Worm (Caenorhabditis elegans) whole organism, L4/young adult: ENCODE measurements around the gene srj-8.

ENCODE experiments used
- W03F9.2 ChIP-seq: fragments of 150-350 bp; optimal IDR thresholded peaks from 2 replicates; lab custom pipeline; 2014; ENCODE audit warnings: missing biosample characterization, missing genetic modification characterization
- dao-5 ChIP-seq: sonication (generic microtip); optimal IDR thresholded peaks from 2 replicates; lab custom pipeline; 2016; ENCODE audit warnings: missing genotype, missing genetic modification characterization, moderate library complexity, missing compliant biosample characterization
- him-1 ChIP-seq: sonication (generic microtip); optimal IDR thresholded peaks from 2 replicates; lab custom pipeline; 2016; ENCODE audit warnings: missing genotype, missing genetic modification reagents, missing genetic modification characterization, missing compliant biosample characterization

Gene srj-8

DNA sequence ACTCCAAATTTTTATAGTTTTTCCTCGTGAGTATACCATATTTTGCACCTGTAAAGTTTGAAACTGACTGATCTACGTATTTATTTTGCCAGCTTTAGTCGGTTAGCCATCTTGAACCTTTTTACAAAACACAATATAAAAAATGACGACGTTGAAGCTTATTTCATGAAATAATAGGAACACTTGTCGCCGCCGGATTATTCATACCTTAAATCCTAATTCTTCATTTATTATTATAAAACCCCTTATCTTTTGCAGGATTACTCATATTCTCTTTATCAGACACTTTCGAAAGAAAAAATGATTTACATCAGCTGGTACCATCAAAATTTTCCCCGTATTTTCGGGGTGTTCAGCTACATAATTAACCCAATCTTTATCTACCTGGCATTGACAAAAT is at the start of gene srj-8:
Gene srj-8 (plus strand): TSS at position 301 of the 400 bp plus-strand sequence.
- TF ChIP-seq W03F9.2 (no peak), dao-5 (tag; lab: Kevin White, UChicago) (no peak), him-1 (no peak)

DNA sequence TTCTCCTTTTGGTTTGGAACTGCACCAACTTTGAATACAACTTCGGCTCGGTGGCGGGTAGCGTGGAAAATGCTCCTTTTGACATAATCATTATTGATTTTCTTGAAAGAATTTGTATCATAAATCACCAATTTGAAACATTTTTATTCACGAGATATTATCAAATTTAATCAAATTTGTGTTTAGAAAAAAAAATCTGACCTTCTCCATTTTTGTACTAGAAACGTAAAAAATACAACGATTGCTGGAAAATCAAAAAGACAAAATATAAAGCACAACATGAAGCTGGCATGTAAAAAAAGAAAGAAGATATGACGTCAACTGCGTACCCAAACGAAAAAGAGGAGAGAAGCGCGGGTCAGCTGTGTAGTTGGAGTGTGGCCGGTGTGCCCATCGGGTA is 47.3 kb upstream of the srj-8 start, which contains the start of gene K08D9.4:
Gene K08D9.4 (minus strand): TSS at position 101 of the 400 bp plus-strand sequence.
- TF ChIP-seq W03F9.2 (no peak), dao-5 (tag; lab: Kevin White, UChicago) (no peak), him-1 (no peak)

DNA sequence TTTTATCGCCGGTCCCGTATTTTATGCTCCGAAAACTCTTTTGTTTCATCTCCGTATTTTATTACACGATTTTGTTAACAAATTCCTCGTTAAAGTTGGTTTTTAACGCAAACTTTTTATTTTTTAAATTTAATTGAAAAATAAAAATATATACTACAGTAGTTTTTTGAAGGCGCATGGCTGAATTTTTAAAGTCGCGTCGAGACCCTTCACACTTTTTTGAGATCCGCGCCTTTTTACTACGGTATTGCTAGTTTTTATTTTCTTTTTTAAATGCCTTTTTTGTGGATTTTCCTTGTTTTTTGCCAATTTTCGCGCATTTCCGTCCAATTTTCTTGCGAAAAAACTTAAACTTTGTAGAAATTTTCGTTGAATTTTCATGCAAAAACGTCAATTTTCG is 43.2 kb upstream of the srj-8 start:
- no peak for TF ChIP-seq W03F9.2
- TF ChIP-seq dao-5 (tag; lab: Kevin White, UChicago): no peak
- no peak for TF ChIP-seq him-1

DNA sequence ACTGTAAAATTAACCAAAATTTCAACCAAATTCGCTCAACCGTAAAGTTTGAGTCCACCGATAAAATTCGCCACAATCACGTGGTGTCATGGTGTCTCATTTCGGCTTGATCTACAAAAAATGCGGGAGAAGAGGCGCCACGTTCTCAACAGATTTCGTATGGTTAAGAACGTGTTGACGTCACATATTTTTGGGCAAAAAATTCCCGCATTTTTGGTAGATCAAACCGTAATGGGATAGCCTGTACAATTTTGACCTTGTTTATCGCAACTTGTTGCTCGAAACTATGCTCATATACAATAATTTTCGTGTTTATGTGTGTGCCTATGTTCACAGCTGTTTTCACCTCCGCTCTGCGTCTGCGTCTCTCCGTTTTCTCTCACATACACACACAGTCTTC is 38.7 kb upstream of the srj-8 start:
- TF ChIP-seq W03F9.2 (no peak), him-1 (no peak), dao-5 (tag; lab: Kevin White, UChicago) (no peak)

DNA sequence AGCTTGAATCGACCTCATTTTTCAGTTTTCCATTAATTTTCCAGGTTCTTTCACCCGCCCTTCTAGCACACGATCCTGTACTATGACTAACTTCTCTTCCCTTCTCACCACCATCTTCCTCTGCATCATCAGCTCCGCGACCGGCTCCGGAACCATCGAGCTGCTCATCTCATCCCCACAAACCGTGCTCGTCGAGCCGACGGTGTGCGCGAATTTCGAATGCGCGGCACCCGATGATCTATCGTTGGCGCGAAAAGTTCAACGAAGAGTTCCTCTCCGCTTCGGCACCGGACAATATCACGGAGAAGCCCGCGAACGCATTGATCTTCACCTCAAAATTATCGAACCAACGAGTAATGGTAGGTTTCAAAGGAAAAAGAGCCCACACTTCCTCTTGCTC is 37.5 kb upstream of the srj-8 start, which contains the start of gene apx-1:
Gene apx-1 (plus strand): TSS at position 50 of the 400 bp plus-strand sequence.
- no peak for TF ChIP-seq dao-5 (tag; lab: Kevin White, UChicago)
- no peak for TF ChIP-seq him-1
- TF ChIP-seq W03F9.2: no peak

DNA sequence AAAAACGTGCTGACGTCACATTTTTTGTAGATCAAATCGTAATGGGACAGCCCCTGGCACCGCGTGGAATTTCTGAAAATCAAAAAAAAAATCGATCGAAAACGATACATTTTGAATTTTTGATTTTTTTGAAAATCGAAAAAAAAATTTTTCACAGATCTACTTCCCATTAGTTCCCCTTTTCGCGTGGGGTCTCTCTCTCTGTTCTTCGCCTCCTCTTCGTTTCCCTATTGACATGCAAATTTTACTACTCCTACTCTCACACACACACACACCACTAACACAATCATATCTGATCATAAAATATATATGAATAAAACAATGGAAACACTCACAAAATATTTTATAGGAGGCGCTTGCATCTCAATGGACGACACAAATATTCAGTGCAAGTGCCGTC is 29.0 kb upstream of the srj-8 start:
- TF ChIP-seq dao-5 (tag; lab: Kevin White, UChicago) (no peak), him-1 (no peak), W03F9.2 (no peak)

DNA sequence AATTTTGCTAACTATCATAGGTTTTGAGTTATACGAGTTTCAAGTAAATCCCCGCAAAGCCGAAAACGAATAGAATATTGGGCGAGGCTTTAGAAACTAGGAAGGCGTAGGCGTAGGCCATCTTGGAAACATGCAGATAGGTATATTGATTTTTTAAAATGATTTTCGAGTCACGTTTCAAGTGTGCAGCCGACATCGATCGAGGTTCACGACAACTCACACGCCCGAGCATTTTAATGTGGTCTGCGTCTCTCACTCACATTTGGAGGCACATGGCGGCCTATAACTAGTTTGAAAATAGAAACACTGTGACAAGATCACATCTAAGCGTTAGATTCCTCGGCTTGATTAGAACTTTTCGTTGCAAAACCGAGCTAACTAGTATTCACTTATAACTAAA is 20.2 kb upstream of the srj-8 start, which contains the start of gene K08D9.2:
Gene K08D9.2 (plus strand): TSS at position 301 of the 400 bp plus-strand sequence.
- TF ChIP-seq W03F9.2 (no peak), dao-5 (tag; lab: Kevin White, UChicago) (no peak), him-1 (no peak)

DNA sequence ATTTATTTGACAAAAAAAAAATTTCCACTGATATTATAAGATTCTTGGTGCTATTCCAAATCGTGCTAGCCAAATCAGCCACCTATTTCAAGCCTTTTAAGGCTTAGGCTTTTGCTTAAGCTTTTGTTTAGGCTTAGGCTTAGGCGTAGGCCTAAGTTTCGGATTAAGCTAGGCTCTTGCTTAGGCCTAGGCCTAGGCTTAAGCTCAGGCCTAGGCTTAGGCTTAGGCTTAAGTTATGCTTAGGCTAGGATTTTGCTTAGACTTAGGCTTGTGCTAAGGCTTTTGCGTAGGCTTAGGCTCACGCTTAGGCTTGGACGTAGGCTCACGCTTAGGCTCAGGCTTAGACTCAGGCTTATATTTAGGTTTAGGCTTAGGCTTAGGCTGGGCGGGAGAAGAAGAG is 17.5 kb upstream of the srj-8 start:
- no peak for TF ChIP-seq him-1

DNA sequence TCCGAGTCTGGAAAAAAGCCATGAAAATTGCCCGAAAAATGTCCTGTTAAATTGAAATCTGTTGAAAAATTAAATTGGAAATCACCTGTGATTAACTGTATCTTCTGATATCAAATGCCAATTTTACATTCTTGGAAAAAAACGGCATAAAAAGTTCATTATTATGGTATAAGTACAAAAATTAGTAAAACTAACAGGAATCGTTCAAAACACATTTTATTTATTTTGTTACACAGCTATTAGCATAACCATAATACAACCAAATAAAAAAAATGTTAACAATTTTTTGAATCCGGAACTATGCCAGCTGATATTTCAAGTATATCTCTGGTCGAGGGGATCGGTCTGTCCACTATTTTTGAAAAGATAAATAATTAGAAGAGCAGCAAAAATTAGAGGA is 17.0 kb upstream of the srj-8 start, which contains the start of gene K08D9.10:
Gene K08D9.10 (plus strand): TSS at position 301 of the 400 bp plus-strand sequence.
- no peak for TF ChIP-seq him-1
- no peak for TF ChIP-seq dao-5 (tag; lab: Kevin White, UChicago)
- no peak for TF ChIP-seq W03F9.2

DNA sequence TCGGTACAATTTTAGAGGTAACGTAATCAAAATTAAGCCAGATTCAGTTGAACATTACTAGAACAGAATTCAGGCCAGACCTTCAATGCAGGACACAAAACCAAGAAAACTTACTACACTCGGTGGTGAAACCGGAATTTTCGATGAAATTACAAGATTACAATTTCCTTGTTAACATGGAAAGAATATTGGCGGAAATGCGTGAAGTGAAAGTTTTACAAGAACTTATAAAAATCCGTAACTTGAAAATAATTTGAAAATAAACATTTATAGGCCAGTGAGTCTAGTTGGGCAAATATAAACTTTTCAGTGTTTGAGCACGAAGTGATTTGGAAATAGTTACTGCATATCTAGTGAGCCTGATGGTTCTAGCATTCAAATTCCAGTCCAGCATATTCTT is 12.7 kb upstream of the srj-8 start, which contains the start of gene K08D9.6:
Gene K08D9.6 (minus strand): TSS at position 101 of the 400 bp plus-strand sequence.
- TF ChIP-seq dao-5 (tag; lab: Kevin White, UChicago) (no peak), W03F9.2 (no peak), him-1 (no peak)

DNA sequence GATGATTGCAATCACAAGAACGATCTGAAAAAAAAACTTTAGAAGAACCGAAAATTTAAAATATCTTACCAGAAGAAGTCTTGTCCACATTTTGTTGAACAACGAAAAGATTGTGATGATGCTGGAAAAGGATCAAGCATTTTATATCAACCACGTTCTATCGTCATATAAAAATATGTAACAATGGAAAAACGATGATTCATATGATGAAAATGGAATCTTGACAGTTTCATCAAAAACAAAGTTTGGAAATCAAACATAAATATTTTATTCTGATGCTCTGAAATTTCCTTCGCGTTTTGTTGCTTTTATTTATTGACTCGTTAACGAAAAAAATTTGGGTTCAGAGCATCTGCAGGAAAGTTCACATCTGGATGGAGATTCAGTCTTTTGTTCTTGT is 11.0 kb upstream of the srj-8 start, which contains the start of the genes K08D9.9 and str-16:
Gene K08D9.9 (minus strand): TSS at position 101 of the 400 bp plus-strand sequence.
Gene str-16 (plus strand): TSS at position 266 of the 400 bp plus-strand sequence.
- TF ChIP-seq W03F9.2: no peak

DNA sequence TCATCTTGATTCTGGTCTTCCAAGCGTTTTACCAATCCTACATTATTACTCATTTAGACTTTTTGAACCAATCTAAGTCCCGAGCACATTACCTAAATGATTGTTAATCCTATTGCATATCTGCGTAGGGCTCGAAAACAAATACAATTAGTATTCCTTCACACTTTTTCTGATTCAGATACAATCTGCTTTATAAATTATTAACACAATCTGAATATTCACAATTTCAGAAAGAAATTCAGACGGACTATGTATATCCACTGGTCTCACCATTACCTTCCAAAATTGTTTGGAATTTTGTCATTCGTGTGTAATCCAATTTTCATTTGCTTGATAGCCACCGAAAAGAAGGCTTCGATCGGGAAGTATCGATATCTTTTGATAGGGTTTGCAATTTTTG is 6.4 kb upstream of the srj-8 start, which contains the start of gene srj-11:
Gene srj-11 (plus strand): TSS at position 250 of the 400 bp plus-strand sequence.
- TF ChIP-seq him-1 (no peak), W03F9.2 (no peak), dao-5 (tag; lab: Kevin White, UChicago) (no peak)

DNA sequence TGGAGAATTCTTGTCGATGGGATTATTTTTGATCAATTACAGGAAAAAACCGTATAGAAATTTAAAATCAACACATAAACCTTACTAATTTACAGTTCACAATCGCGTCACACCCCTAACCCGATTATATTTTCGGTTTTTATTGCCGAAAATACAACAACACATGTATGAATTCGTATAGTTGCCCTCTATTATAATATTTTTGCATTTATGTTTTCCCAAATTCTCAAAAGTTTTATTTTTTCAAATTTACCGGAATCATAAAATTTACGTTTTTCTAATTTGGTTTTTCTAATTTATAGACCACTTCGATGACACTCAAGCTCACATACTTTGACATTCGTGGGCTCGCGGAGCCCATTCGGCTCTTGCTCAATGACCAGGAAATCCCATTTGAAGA is 4.6 kb upstream of the srj-8 start, which contains the start of gene gst-23:
Gene gst-23 (plus strand): TSS at position 301 of the 400 bp plus-strand sequence.
- TF ChIP-seq dao-5 (tag; lab: Kevin White, UChicago): no peak
- TF ChIP-seq him-1: no peak
- no peak for TF ChIP-seq W03F9.2

DNA sequence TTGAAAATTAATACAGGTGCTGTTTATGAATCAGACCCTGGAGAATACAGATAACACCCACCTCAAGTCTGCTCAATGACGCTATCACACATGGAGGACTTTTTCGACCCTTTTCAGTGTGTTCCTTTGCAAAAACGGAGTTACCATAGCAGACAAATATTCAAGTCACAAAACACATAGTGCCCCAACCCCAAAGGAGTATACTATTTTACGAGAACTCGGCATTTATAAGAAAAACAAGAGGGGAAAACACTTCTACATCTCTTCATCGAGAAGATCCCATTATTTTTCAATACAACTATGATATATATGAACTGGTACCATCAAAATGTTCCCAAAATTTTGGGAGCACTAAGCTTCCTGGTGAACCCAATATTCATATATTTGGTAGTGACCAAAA is 2.9 kb upstream of the srj-8 start, which contains the start of gene srj-7:
Gene srj-7 (plus strand): TSS at position 301 of the 400 bp plus-strand sequence.
- TF ChIP-seq W03F9.2 (no peak), him-1 (no peak), dao-5 (tag; lab: Kevin White, UChicago) (no peak)

DNA sequence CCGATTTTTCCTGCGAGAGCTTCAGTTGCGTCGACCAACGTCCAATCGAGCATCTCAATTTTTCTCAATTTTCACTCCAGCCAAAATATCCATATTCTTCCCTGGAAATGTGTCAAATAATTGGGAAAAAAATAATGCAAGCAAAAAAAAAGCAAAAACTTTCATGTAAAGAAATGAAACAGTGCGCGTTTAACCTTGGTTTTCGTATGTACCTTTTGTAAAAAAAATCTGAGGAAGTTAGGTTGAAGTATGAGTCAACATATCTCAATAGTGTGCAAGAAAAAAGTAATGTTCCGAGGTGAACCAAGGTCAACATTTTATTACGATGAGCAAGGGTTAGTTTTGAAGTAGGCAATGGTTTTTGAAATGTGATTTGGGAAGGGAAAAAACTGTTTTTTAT is 2.5 kb downstream of the srj-8 start, which contains the start of gene T28A11.13:
Gene T28A11.13 (minus strand): TSS at position 101 of the 400 bp plus-strand sequence.
- TF ChIP-seq dao-5 (tag; lab: Kevin White, UChicago) (no peak), W03F9.2 (no peak), him-1 (no peak)

DNA sequence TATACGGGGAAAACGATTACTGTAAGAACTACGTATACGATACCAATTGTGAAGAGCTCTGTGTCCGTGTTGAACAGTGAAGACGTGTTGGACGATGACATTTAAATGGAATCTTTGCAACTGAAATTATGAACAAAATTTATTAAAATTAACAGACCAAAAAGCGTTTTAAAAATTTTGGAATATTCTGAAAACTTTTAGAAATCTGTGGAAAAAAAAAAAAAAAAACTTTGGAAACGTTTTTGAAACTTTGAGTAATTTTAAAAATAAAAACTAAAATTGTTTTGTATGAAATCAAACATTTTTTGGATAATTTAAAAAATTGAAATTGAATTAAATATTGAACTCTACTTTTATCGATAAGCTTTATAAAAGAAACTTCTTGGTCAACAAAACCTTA is 8.4 kb downstream of the srj-8 start, which contains the start of gene srt-63:
Gene srt-63 (minus strand): TSS at position 101 of the 400 bp plus-strand sequence.
- TF ChIP-seq dao-5 (tag; lab: Kevin White, UChicago) (no peak), him-1 (no peak), W03F9.2 (no peak)
